Fruit fly (Drosophila melanogaster): ENCODE data around the gene CG14820.

- TF ChIP-seq Abd-B (GFP tag; optimal IDR thresholded peaks at IDR 0.05): no peak
- TF ChIP-seq ey (GFP tag; optimal IDR thresholded peaks at IDR 0.05): no peak
- no peak for TF ChIP-seq psq (GFP tag; optimal IDR thresholded peaks at IDR 0.05)
- TF ChIP-seq Myc (optimal IDR thresholded peaks at IDR 0.05): no peak
- TF ChIP-seq Hr83 (GFP tag; optimal IDR thresholded peaks at IDR 0.05; ENCODE audit: poor library complexity, severe bottlenecking): no peak
- no peak for TF ChIP-seq h (GFP tag; optimal IDR thresholded peaks at IDR 0.05)
- TF ChIP-seq Hr78 (GFP tag; optimal IDR thresholded peaks at IDR 0.05): no peak
- no peak for TF ChIP-seq usp (GFP tag; optimal IDR thresholded peaks at IDR 0.05)
These were observed 6.9 kb upstream of the CG14820 start for dm6 chr3L:6925843-6926242.

All from whole organism, wandering third instar larva.